Fruit fly (Drosophila melanogaster): ENCODE data around the gene GATAe.

DNA sequence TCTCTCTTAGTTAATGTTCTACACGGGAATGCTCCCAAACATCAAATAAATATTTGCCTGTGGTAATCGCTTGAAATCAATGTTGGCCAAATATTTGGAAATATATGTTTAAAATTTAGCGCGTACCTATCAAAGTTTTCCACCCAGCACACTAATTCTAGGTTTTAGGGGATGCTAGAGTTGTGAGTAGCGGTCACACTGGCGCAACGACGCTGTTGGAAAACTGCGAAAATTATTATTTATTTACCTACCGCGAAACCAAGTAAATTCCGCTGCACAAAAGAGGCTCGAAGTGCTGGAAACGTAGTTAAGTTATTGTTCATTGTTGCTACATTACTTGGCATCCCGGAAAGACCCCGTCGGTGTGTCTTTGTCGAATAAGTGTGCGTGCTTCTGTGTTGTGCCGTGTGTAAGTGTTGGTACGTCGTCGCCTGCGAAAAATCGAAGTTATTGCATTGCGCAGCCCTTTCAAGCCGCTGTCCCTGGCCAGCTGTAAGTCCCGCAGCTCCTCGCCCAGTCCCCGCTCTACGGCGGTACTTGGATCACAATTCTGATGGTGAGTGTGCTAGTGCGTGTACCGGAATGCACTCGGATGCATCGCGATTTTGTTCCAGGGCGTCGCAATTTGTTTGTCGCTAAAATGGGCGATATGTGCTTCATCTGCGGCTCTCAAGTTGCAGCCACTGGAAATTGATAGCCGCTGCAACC is 41.9 kb downstream of the GATAe start, which contains the start of gene msps:
- TF ChIP-seq CG8478 (optimal IDR thresholded peaks at IDR 0.05), result no peak
- peak; percentile 2 to 22 for TF ChIP-seq CTCF (optimal IDR thresholded peaks at IDR 0.05)

All from S2 (cell line).